Worm (Caenorhabditis elegans) whole organism, midembryonic: ENCODE results near the gene rab-1.

ENCODE experiments used
- T22C8.4 ChIP-seq: fragments of 200-800 bp; sonication (Bioruptor generic); IDR thresholded peaks from 2 replicates; pipeline ENCODE4 v1.3.6; 2022; ENCODE audit warnings: missing genetic modification characterization, missing compliant biosample characterization
- cog-1 ChIP-seq: sonication (generic microtip); optimal IDR thresholded peaks from 2 replicates; lab custom pipeline; 2016; ENCODE audit warnings: missing genetic modification characterization, missing compliant biosample characterization
- flt-1 ChIP-seq: fragments of 200-800 bp; sonication (Bioruptor generic); IDR thresholded peaks from 2 replicates; pipeline ENCODE4 v1.3.6; 2022; ENCODE audit warnings: missing genetic modification characterization, missing compliant biosample characterization
- klf-2 ChIP-seq: fragments of 200-800 bp; sonication (Bioruptor generic); conservative IDR thresholded peaks from 2 replicates; pipeline ENCODE4 v1.3.6; 2022; ENCODE audit warnings: missing genetic modification reagents, missing genetic modification characterization, missing compliant biosample characterization
- med-1 ChIP-seq: sonication (generic microtip); optimal IDR thresholded peaks from 2 replicates; lab custom pipeline; 2017; ENCODE audit warnings: missing genetic modification characterization, mild to moderate bottlenecking, missing compliant biosample characterization, antibody characterized with exemption, missing genetic modification reagents; ENCODE audit not compliant: insufficient read depth
- ref-1 ChIP-seq: fragments of 200-800 bp; sonication (Bioruptor generic); conservative IDR thresholded peaks from 2 replicates; pipeline ENCODE4 v1.3.6; 2022; ENCODE audit warnings: missing genetic modification reagents, missing genetic modification characterization, missing compliant biosample characterization
- tab-1 ChIP-seq: fragments of 200-800 bp; sonication (Bioruptor generic); IDR thresholded peaks from 2 replicates; pipeline ENCODE4 v1.3.6; 2022; ENCODE audit warnings: missing genetic modification characterization, missing compliant biosample characterization
- ztf-23 ChIP-seq: fragments of 200-800 bp; sonication (Bioruptor generic); IDR thresholded peaks from 2 replicates; pipeline ENCODE4 v1.3.6; 2022; ENCODE audit warnings: missing genetic modification reagents, missing genetic modification characterization, missing compliant biosample characterization
- ztf-29 ChIP-seq: fragments of 200-800 bp; sonication (Bioruptor generic); IDR thresholded peaks from 2 replicates; pipeline ENCODE4 v1.3.6; 2022; ENCODE audit warnings: missing genetic modification reagents, missing genetic modification characterization, missing compliant biosample characterization

The rab-1 gene

ce11 chrV:1263939-1264823 is at the start of gene rab-1, which contains the start of gene C39F7.5:
Gene rab-1 (minus strand): TSS chrV:1263989.
Gene C39F7.5 (plus strand): TSS chrV:1264773.
- no peak for TF ChIP-seq tab-1
- TF ChIP-seq klf-2 (GFP tag; lab: Robert Waterston, UW) = no peak
- TF ChIP-seq ref-1 = no peak
- TF ChIP-seq ztf-23 (GFP tag; lab: Robert Waterston, UW) = no peak

DNA sequence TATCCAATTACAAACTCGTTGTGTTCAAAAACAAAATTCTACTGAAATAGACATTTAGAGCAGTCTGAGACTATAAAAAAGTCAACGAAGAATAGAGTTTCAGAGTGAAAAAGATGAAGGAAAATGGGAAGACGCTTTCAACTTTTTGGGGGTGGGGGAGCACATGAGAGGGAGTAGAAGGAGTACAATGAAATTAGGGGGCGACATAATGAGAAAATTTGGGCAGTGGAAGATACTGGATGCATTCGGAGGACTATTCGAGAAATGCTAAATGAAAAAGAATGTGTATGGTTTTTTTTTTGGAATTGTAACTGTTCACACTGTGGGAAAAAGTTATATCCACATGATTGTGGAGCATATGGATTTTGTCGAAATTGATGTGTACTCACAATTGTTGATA is 49.5 kb upstream of the rab-1 start:
- TF ChIP-seq klf-2 (GFP tag; lab: Robert Waterston, UW) (no peak), med-1 (GFP tag; lab: Kevin White, UChicago) (no peak), ztf-29 (GFP tag; lab: Robert Waterston, UW) (no peak), ztf-23 (GFP tag; lab: Robert Waterston, UW) (no peak), tab-1 (no peak)

DNA sequence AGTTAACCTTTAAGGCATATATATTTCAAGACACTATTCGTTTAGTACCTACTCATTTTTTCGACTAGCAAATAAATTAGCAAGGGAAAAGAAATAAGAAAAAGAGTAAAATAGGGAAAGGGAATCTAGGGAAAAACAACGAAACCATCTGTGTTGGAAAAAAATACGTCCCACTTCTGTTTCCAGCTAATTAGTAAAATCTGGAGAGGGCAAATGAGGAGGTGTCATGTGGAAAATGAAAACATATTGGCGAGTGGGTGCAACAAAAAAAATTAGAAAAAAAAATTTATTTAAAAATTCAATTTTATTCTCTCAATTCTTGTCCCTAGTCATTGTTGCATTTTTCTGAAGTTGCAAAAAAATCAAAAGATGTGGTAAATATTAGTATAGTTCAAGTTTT is 43.9 kb upstream of the rab-1 start:
- TF ChIP-seq T22C8.4 (GFP tag; lab: Robert Waterston, UW) (no peak), ztf-23 (GFP tag; lab: Robert Waterston, UW) (no peak), tab-1 (no peak), ref-1 (no peak), flt-1 (GFP tag; lab: Robert Waterston, UW) (no peak), med-1 (GFP tag; lab: Kevin White, UChicago) (no peak), cog-1 (tag; lab: Kevin White, UChicago) (no peak), klf-2 (GFP tag; lab: Robert Waterston, UW) (no peak), ztf-29 (GFP tag; lab: Robert Waterston, UW) (no peak)

ce11 chrV:1305846-1306245 is 42.1 kb upstream of the rab-1 start:
- TF ChIP-seq ztf-29 (GFP tag; lab: Robert Waterston, UW) (peak; percentile 60; the same call in 1 of the 2 replicates), flt-1 (GFP tag; lab: Robert Waterston, UW) (no peak), ztf-23 (GFP tag; lab: Robert Waterston, UW) (no peak)

DNA sequence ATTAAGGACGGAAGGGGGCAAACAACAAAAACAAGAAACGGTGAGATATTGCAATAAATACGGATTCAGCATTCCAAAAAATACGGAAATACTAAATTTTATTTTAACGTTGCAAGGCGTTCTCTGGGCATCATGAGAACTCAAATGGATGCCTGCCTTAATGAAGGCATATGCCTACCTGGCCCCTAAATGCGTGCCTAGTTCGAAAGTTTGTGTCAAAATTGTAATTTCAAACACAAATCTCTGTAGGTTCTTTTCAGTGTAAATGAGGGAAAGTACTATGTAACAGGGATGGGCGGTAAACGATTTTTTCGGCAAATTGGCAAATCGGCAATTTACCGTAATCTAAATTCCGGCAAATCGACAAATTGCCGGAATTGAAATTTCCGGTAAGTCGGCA is 38.3 kb upstream of the rab-1 start:
- TF ChIP-seq tab-1 = no peak
- no peak for TF ChIP-seq cog-1 (tag; lab: Kevin White, UChicago)
- TF ChIP-seq klf-2 (GFP tag; lab: Robert Waterston, UW) = no peak
- TF ChIP-seq ztf-29 (GFP tag; lab: Robert Waterston, UW) = no peak

DNA sequence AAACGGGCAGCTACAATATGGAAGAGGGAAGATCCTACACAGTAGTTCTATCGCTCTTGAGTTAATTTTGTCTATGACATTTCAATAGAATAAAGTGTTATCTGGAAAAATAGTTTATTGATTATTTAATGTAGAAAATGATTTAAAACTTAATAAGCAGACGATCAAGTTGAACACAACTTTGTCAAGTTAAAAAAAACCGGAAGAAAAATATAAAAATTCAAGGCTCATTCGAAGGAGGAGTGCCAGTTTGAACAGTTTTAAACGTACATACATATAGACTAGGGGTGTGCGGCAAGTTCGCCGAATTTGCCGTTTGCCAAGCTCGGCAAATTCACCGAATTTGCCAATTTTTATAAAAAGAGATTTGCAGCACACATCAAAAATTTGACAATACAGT is 35.4 kb upstream of the rab-1 start, which contains the start of gene egl-2:
TSS of gene egl-2 (minus strand) at position 101 of the 400 bp plus-strand sequence.
- no peak for TF ChIP-seq med-1 (GFP tag; lab: Kevin White, UChicago)
- TF ChIP-seq ztf-29 (GFP tag; lab: Robert Waterston, UW) = no peak
- TF ChIP-seq tab-1 = no peak
- no peak for TF ChIP-seq cog-1 (tag; lab: Kevin White, UChicago)
- TF ChIP-seq ztf-23 (GFP tag; lab: Robert Waterston, UW) = no peak
- no peak for TF ChIP-seq flt-1 (GFP tag; lab: Robert Waterston, UW)
- TF ChIP-seq ref-1 = no peak

DNA sequence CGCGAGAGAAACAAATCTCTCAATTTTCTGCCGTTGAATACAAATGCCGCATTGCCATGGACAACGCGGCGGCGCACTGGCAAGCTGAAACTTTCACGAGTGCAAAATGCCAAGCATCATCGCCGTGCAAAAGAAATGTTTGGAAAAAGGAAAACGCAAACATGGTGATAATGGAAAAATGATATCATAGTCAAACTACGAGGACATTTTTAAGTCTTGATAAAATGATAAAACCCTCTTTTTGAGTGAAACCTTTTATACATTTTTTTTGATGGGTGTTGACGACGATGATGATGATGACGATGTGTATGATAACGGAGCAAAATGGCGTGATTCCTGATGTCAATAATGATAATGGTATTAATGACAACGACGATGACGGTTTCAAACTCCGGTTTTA is 23.5 kb upstream of the rab-1 start:
- no peak for TF ChIP-seq T22C8.4 (GFP tag; lab: Robert Waterston, UW)
- TF ChIP-seq ztf-23 (GFP tag; lab: Robert Waterston, UW) = no peak
- TF ChIP-seq flt-1 (GFP tag; lab: Robert Waterston, UW) = no peak
- TF ChIP-seq tab-1 = no peak
- no peak for TF ChIP-seq klf-2 (GFP tag; lab: Robert Waterston, UW)
- TF ChIP-seq ztf-29 (GFP tag; lab: Robert Waterston, UW) = no peak
- no peak for TF ChIP-seq ref-1

- no peak for TF ChIP-seq T22C8.4 (GFP tag; lab: Robert Waterston, UW)
- TF ChIP-seq cog-1 (tag; lab: Kevin White, UChicago) = no peak
- no peak for TF ChIP-seq tab-1
- TF ChIP-seq ztf-23 (GFP tag; lab: Robert Waterston, UW) = no peak
- no peak for TF ChIP-seq klf-2 (GFP tag; lab: Robert Waterston, UW)
- TF ChIP-seq flt-1 (GFP tag; lab: Robert Waterston, UW) = no peak
- no peak for TF ChIP-seq ztf-29 (GFP tag; lab: Robert Waterston, UW)
- TF ChIP-seq med-1 (GFP tag; lab: Kevin White, UChicago) = no peak
- no peak for TF ChIP-seq ref-1
Observed at ce11 chrV:1285657-1286123, 21.9 kb upstream of the rab-1 start, which contains the start of gene tank-1. Gene tank-1 (minus strand): TSS chrV:1285707.

ce11 chrV:1278529-1278928 is 14.7 kb upstream of the rab-1 start:
- TF ChIP-seq T22C8.4 (GFP tag; lab: Robert Waterston, UW) (no peak), cog-1 (tag; lab: Kevin White, UChicago) (no peak), ref-1 (no peak), ztf-23 (GFP tag; lab: Robert Waterston, UW) (no peak), flt-1 (GFP tag; lab: Robert Waterston, UW) (no peak), klf-2 (GFP tag; lab: Robert Waterston, UW) (no peak), tab-1 (no peak), ztf-29 (GFP tag; lab: Robert Waterston, UW) (no peak), med-1 (GFP tag; lab: Kevin White, UChicago) (no peak)

ce11 chrV:1277926-1278325 is 14.1 kb upstream of the rab-1 start:
- no peak for TF ChIP-seq tab-1
- TF ChIP-seq cog-1 (tag; lab: Kevin White, UChicago) = no peak
- TF ChIP-seq flt-1 (GFP tag; lab: Robert Waterston, UW) = no peak
- TF ChIP-seq ztf-29 (GFP tag; lab: Robert Waterston, UW) = no peak
- TF ChIP-seq ref-1 = no peak
- TF ChIP-seq T22C8.4 (GFP tag; lab: Robert Waterston, UW) = no peak
- no peak for TF ChIP-seq med-1 (GFP tag; lab: Kevin White, UChicago)
- no peak for TF ChIP-seq klf-2 (GFP tag; lab: Robert Waterston, UW)
- TF ChIP-seq ztf-23 (GFP tag; lab: Robert Waterston, UW) = no peak
